Worm (Caenorhabditis elegans) whole organism, late embryonic: ENCODE data around the gene mbk-2.

Source experiments
- Y22D7AL.16 ChIP-seq: sonication (generic microtip); optimal IDR thresholded peaks from 2 replicates; lab custom pipeline; 2016; ENCODE audit warnings: missing genetic modification characterization, missing compliant biosample characterization
- ama-1 ChIP-seq: fragments of 150-350 bp; optimal IDR thresholded peaks from 2 replicates; lab custom pipeline; 2014
- ceh-2 ChIP-seq: sonication (generic microtip); optimal IDR thresholded peaks from 2 replicates; lab custom pipeline; 2016; ENCODE audit warnings: missing genotype, missing genetic modification characterization, missing compliant biosample characterization
- ceh-45 ChIP-seq: fragments of 200-800 bp; sonication (Bioruptor generic); IDR thresholded peaks from 2 replicates; pipeline ENCODE4 v1.3.6; 2022; ENCODE audit warnings: missing genetic modification reagents, missing genetic modification characterization, missing compliant biosample characterization
- dve-1 ChIP-seq: sonication (generic microtip); optimal IDR thresholded peaks from 2 replicates; lab custom pipeline; 2017; ENCODE audit warnings: antibody characterized with exemption, mild to moderate bottlenecking, missing genetic modification characterization, missing compliant biosample characterization
- madf-2 ChIP-seq: sonication (generic microtip); optimal IDR thresholded peaks from 2 replicates; lab custom pipeline; 2017; ENCODE audit warnings: missing genetic modification characterization, missing compliant biosample characterization
- npax-4 ChIP-seq: sonication (generic microtip); optimal IDR thresholded peaks from 2 replicates; lab custom pipeline; 2016; ENCODE audit warnings: missing genetic modification characterization, missing compliant biosample characterization
- pha-2 ChIP-seq: sonication (generic microtip); optimal IDR thresholded peaks from 2 replicates; lab custom pipeline; 2017; ENCODE audit warnings: mild to moderate bottlenecking, missing genetic modification characterization, missing compliant biosample characterization
- pha-4 ChIP-seq: fragments of 150-350 bp; optimal IDR thresholded peaks from 2 replicates; lab custom pipeline; 2018; ENCODE audit warnings: missing biosample characterization, missing genetic modification reagents, missing genetic modification characterization
- ref-2 ChIP-seq: sonication (generic microtip); optimal IDR thresholded peaks from 2 replicates; lab custom pipeline; 2016; ENCODE audit warnings: missing genetic modification characterization, missing compliant biosample characterization
- tbx-2 ChIP-seq: sonication (generic microtip); optimal IDR thresholded peaks from 2 replicates; lab custom pipeline; 2016; ENCODE audit warnings: missing genetic modification characterization, missing compliant biosample characterization

DNA sequence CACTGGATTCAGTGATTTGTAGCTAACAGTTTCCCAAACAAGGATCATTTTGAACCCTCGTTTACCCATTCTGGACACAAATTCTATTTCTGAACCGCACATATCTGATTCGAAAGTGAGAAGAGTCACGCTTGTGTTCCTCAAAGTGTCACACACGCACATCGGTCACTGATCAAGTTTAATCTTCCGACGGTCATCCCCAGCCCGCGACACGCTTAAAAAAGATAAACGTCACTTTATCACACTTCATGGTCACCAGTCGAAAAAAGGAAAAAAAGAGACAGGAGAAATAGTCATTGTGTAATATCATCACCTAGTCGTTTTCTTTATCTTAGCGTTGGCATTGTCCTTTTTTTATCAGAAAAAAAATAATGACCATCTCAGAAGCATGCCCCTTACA lies 68.7 kb downstream of the mbk-2 start:
- TF ChIP-seq madf-2 = no peak
- no peak for TF ChIP-seq ref-2 (tag; lab: Kevin White, UChicago)
- no peak for TF ChIP-seq pha-4 (tag; lab: Kevin White, UChicago)
- no peak for TF ChIP-seq tbx-2 (tag; lab: Kevin White, UChicago)
- TF ChIP-seq pha-2 (tag; lab: Kevin White, UChicago) = no peak
- no peak for TF ChIP-seq Y22D7AL.16
- TF ChIP-seq dve-1 (tag; lab: Kevin White, UChicago) = no peak
- no peak for TF ChIP-seq ceh-45 (GFP tag; lab: Robert Waterston, UW)
- TF ChIP-seq ama-1 (lab: Kevin White, UChicago) = no peak
- no peak for TF ChIP-seq npax-4
- no peak for TF ChIP-seq ceh-2 (tag; lab: Kevin White, UChicago)
